Fruit fly (Drosophila melanogaster): ENCODE data around the gene gammaSnap2.

The gammaSnap2 gene

DNA sequence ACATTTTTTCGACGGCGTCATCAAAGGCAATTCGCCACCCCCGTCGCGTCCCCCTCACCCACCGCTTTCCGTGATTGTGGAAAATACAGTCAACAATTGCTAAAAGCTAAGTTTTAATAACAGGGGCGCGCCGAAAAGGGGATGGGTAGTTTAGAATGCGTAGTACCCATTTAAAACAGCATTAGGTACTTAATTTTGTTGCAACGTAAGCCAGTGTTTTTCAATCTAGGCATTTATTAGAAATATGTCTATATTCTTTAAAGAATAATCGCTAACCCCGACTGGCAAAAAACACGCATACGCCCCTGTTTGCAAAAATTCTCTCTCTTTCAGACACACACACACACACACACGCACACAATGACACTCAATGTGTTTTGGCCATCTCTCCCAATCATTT, 36.3 kb downstream of the gammaSnap2 start (continued):
- TF ChIP-seq CG8388 (GFP tag; optimal IDR thresholded peaks at IDR 0.05), result no peak
- no peak for TF ChIP-seq dan (GFP tag; IDR thresholded peaks at IDR 0.05)
- no peak for TF ChIP-seq CG10462 (GFP tag; optimal IDR thresholded peaks at IDR 0.05)
- no peak for TF ChIP-seq CG12236 (GFP tag; optimal IDR thresholded peaks at IDR 0.05)
- no peak for TF ChIP-seq Doc3 (GFP tag; IDR thresholded peaks at IDR 0.05; ENCODE audit: partially characterized antibody)
- TF ChIP-seq CG4730 (GFP tag; IDR thresholded peaks at IDR 0.05), result no peak
- peak; percentile 59 for TF ChIP-seq corto (GFP tag; optimal IDR thresholded peaks at IDR 0.05)
- TF ChIP-seq hkb (optimal IDR thresholded peaks at IDR 0.05), result no peak
- TF ChIP-seq hkb (GFP tag; IDR thresholded peaks at IDR 0.05), result no peak
- no peak for TF ChIP-seq kah (GFP tag; optimal IDR thresholded peaks at IDR 0.05)
- peak; percentile 64 for TF ChIP-seq CG11247 (GFP tag; IDR thresholded peaks at IDR 0.05)
- peak; percentile 70 for TF ChIP-seq caup (GFP tag; optimal IDR thresholded peaks at IDR 0.05; ENCODE audit: severe bottlenecking)
- TF ChIP-seq Vsx1 (GFP tag; optimal IDR thresholded peaks at IDR 0.05), result no peak
- TF ChIP-seq H15 (GFP tag; IDR thresholded peaks at IDR 0.05), result 0 out of 3 replicates have a peak, but pooled peaks have one; percentile 45
- TF ChIP-seq tap (tag; optimal IDR thresholded peaks at IDR 0.05), result no peak
- no peak for TF ChIP-seq fru (optimal IDR thresholded peaks at IDR 0.05)
- no peak for TF ChIP-seq trem (tag; optimal IDR thresholded peaks at IDR 0.05)
- TF ChIP-seq MESR4 (GFP tag; optimal IDR thresholded peaks at IDR 0.05), result no peak
- TF ChIP-seq Eip74EF (GFP tag; optimal IDR thresholded peaks at IDR 0.05), result no peak
- TF ChIP-seq ci (GFP tag; IDR thresholded peaks at IDR 0.05), result no peak
- no peak for TF ChIP-seq Mad (GFP tag; optimal IDR thresholded peaks at IDR 0.05)
- no peak for TF ChIP-seq Jarid2 (GFP tag; optimal IDR thresholded peaks at IDR 0.05)
- TF ChIP-seq B-H2 (GFP tag; optimal IDR thresholded peaks at IDR 0.05), result no peak
- no peak for TF ChIP-seq CG18764 (GFP tag; optimal IDR thresholded peaks at IDR 0.05)
- peak; percentile 7 for TF ChIP-seq Sox102F (GFP tag; optimal IDR thresholded peaks at IDR 0.05)
- peak; percentile 25 for TF ChIP-seq Antp (GFP tag; optimal IDR thresholded peaks at IDR 0.05)
- no peak for TF ChIP-seq otp (GFP tag; IDR thresholded peaks at IDR 0.05)
- TF ChIP-seq CG17829 (tag; optimal IDR thresholded peaks at IDR 0.05), result no peak
- TF ChIP-seq CG2712 (tag; optimal IDR thresholded peaks at IDR 0.05), result peak; percentile 9
- 0 out of 4 replicates have a peak, but pooled peaks have one; percentile 5 for TF ChIP-seq chinmo (GFP tag; IDR thresholded peaks at IDR 0.05; ENCODE audit: partially characterized antibody)
- no peak for TF ChIP-seq CG12299 (tag; optimal IDR thresholded peaks at IDR 0.05)
- TF ChIP-seq Chrac-16 (GFP tag; optimal IDR thresholded peaks at IDR 0.05), result no peak
- TF ChIP-seq CG13123 (GFP tag; optimal IDR thresholded peaks at IDR 0.05), result no peak
- no peak for TF ChIP-seq gcm (GFP tag; optimal IDR thresholded peaks at IDR 0.05)
- TF ChIP-seq Bteb2 (GFP tag; optimal IDR thresholded peaks at IDR 0.05), result peak; percentile 26
- peak; percentile 57 for TF ChIP-seq CG15514 (GFP tag; optimal IDR thresholded peaks at IDR 0.05)
- peak; percentile 70 for TF ChIP-seq mam (GFP tag; optimal IDR thresholded peaks at IDR 0.05)
- peak; percentile 41; the same call in 1 of the 3 replicates for TF ChIP-seq tgo (GFP tag; IDR thresholded peaks at IDR 0.05)
- TF ChIP-seq CG2875 (GFP tag; optimal IDR thresholded peaks at IDR 0.05), result no peak
- no peak for TF ChIP-seq ro (GFP tag; IDR thresholded peaks at IDR 0.05)
- no peak for TF ChIP-seq CG13287 (GFP tag; IDR thresholded peaks at IDR 0.05; ENCODE audit: partially characterized antibody)
- peak; percentile 2 for TF ChIP-seq tin (GFP tag; optimal IDR thresholded peaks at IDR 0.05)
- peak; percentile 54 for TF ChIP-seq Hand (GFP tag; optimal IDR thresholded peaks at IDR 0.05)
- TF ChIP-seq CG33213 (GFP tag; optimal IDR thresholded peaks at IDR 0.05), result no peak
- peak; percentile 22 for TF ChIP-seq CG15011 (GFP tag; optimal IDR thresholded peaks at IDR 0.05)
- TF ChIP-seq ab (GFP tag; optimal IDR thresholded peaks at IDR 0.05), result no peak
- TF ChIP-seq CG14050 (GFP tag; IDR thresholded peaks at IDR 0.05), result no peak
- no peak for TF ChIP-seq nerfin-2 (GFP tag; IDR thresholded peaks at IDR 0.05; ENCODE audit: partially characterized antibody)
- TF ChIP-seq sug (tag; optimal IDR thresholded peaks at IDR 0.05), result no peak
- TF ChIP-seq Ets97D (GFP tag; optimal IDR thresholded peaks at IDR 0.05), result no peak
- no peak for TF ChIP-seq CTCF (GFP tag; optimal IDR thresholded peaks at IDR 0.05)
- peak; percentile 62 for TF ChIP-seq vvl (GFP tag; IDR thresholded peaks at IDR 0.05)

All from whole organism, embryonic.